Fruit fly (Drosophila melanogaster): ENCODE data around the gene IntS11.

DNA sequence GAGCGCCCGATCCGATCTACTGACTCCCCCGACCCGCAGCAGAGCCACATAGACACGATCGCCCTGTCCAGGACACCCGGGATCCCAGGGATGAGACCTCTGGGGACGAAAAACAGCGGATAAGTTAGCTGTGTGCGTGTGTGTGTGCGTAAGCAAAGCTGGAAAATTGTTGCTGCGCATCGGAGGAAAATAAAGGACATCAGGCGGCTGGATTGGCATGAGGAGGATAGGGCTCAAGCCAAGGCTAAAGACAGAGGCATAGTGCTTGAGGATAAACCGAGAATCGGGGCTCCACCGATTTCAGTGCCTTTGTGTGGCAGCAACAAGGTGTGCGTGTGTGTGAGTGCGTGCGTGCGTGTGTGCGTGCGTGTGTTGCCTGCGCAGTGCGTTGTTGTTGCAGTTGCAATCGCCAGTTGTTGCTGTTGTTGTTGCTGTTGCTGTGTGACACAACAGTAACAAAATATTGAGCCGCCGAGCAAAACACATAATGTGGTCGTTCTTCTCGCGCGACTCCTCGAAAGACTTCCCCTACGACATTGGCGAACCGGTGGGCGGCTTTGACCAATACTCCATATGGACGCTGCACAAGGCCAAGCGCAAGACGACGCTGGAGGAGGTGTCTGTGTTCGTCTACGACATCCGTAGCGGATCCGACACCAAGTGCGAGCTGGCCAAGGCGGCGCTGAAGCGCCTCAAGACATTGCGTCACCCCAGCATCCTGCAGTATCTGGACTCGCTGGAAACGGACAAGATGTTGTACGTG, 4.3 kb downstream of the IntS11 start:
- TF ChIP-seq CG8159 (tag; optimal IDR thresholded peaks at IDR 0.05) (no peak), CG13204 (GFP tag; optimal IDR thresholded peaks at IDR 0.05) (no peak)
